Fruit fly (Drosophila melanogaster) whole organism, pupa: ENCODE data around the gene Kr-h1.

Experiments
- CG13204 ChIP-seq: fragments of 200-800 bp; sonication (Bioruptor generic); optimal IDR thresholded peaks from 2 replicates; lab custom pipeline; 2018; ENCODE audit warnings: missing biosample characterization, mild to moderate bottlenecking, missing genetic modification characterization, moderate library complexity
- EcR ChIP-seq: fragments of 200-800 bp; sonication (Bioruptor generic); optimal IDR thresholded peaks from 3 replicates; lab custom pipeline; 2019; ENCODE audit warnings: missing biosample characterization, missing genetic modification characterization, mild to moderate bottlenecking, moderate library complexity, missing genetic modification reagents

dm6 chr2L:6130522-6131073 lies 48.2 kb downstream of the Kr-h1 start, which contains the start of the genes B9d2, tctn and CG9222:
- TF ChIP-seq EcR (GFP tag; lab: Kevin White, UChicago) (no peak), CG13204 (no peak)
